Worm (Caenorhabditis elegans): ENCODE data around the gene F10E7.1.

The F10E7.1 gene

ce11 chrII:7148099-7148498, 21.5 kb downstream of the F10E7.1 start, which contains the start of gene T07F8.1:
Gene T07F8.1 (plus strand): TSS chrII:7148399.
- TF ChIP-seq mef-2 (tag; optimal IDR thresholded peaks at IDR 0.05) (no peak), nhr-12 (tag; optimal IDR thresholded peaks at IDR 0.05) (no peak)

DNA sequence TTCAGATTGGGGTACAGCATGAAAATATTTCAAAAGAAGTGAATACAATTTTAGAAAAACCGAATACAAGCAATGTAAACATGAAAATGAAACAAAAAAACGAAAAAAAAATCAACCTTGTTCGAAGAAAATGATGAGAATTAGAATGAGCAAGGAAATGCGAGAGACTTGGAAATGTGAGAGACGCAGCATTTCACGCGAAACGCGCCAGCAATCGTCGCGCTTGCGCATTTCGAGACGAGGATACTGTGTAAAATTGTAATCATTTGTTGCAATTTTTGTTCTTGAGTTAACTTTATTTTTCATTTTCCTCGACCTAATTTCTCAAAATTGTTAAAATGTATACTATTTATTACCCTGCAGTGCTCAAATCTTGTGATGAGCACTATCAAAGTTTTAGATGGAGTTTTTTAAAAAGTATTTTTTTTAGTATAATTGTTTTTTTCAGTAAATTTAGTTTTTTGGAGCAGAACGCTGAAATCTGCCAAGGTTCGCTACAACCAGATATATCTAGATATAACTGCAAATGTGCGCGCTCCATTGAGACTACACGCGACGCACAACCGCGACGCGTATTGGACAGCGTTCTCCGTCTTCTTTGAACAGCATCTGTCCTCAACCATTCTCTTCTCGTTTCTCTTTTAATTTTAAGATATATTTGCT, 25.5 kb downstream of the F10E7.1 start, which contains the start of gene fust-1:
Gene fust-1 (plus strand): TSS at position 613 of the 663 bp plus-strand sequence.
- TF ChIP-seq Y116A8C.19 (tag; optimal IDR thresholded peaks at IDR 0.05; ENCODE audit: borderline replicate concordance), result no peak
- TF ChIP-seq ceh-82 (tag; optimal IDR thresholded peaks at IDR 0.05), result peak; percentile 98 to 99 (median 98)
- no peak for TF ChIP-seq nhr-84 (tag; optimal IDR thresholded peaks at IDR 0.05)
- peak; percentile 94 for TF ChIP-seq fkh-8 (tag; optimal IDR thresholded peaks at IDR 0.05)
- peak; percentile 93 for TF ChIP-seq C04F5.9 (tag; optimal IDR thresholded peaks at IDR 0.05)
- TF ChIP-seq pax-3 (tag; optimal IDR thresholded peaks at IDR 0.05), result peak; percentile 92
- peak; percentile 96 for TF ChIP-seq jun-1 (tag; optimal IDR thresholded peaks at IDR 0.05)
- peak in 1 of 2 experiments; percentile 86 for TF ChIP-seq ztf-11 (tag; optimal IDR thresholded peaks at IDR 0.05)
- TF ChIP-seq fkh-10 (GFP tag; optimal IDR thresholded peaks at IDR 0.05), result peak; percentile 74
- TF ChIP-seq pag-3 (tag; optimal IDR thresholded peaks at IDR 0.05; ENCODE audit: borderline replicate concordance, insufficient read depth), result peak; percentile 75
- TF ChIP-seq C16A3.4 (tag; optimal IDR thresholded peaks at IDR 0.05), result peak; percentile 96
- TF ChIP-seq tbx-2 (tag; optimal IDR thresholded peaks at IDR 0.05), result peak; percentile 97
- peak; percentile 47 for TF ChIP-seq unc-62 (GFP tag; optimal IDR thresholded peaks at IDR 0.05)
- peak; percentile 97 for TF ChIP-seq rnt-1 (tag; optimal IDR thresholded peaks at IDR 0.05)
- peak; percentile 97 for TF ChIP-seq nhr-19 (GFP tag; conservative IDR thresholded peaks at IDR 0.05)
- TF ChIP-seq nhr-20 (tag; optimal IDR thresholded peaks at IDR 0.05), result peak; percentile 98
- TF ChIP-seq swsn-7 (tag; optimal IDR thresholded peaks at IDR 0.05), result peak; percentile 98
- TF ChIP-seq grh-1 (GFP tag; IDR thresholded peaks at IDR 0.05), result peak; percentile 97
- peak; percentile 61 for TF ChIP-seq ceh-90 (tag; optimal IDR thresholded peaks at IDR 0.05)
- no peak for TF ChIP-seq nhr-76 (tag; optimal IDR thresholded peaks at IDR 0.05)
- peak in 1 of 2 experiments; percentile 88 for TF ChIP-seq mdl-1 (tag; optimal IDR thresholded peaks at IDR 0.05)
- TF ChIP-seq blmp-1 (tag; optimal IDR thresholded peaks at IDR 0.05), result peak; percentile 73
- TF ChIP-seq ces-1 (GFP tag; optimal IDR thresholded peaks at IDR 0.05), result no peak
- TF ChIP-seq hlh-4 (tag; optimal IDR thresholded peaks at IDR 0.05), result no peak
- TF ChIP-seq dpl-1 (GFP tag; optimal IDR thresholded peaks at IDR 0.05), result peak; percentile 86 to 91 (median 88)
- TF ChIP-seq nhr-77 (tag; optimal IDR thresholded peaks at IDR 0.05), result peak; percentile 95
- TF ChIP-seq lin-13 (GFP tag; optimal IDR thresholded peaks at IDR 0.05), result peak; percentile 94
- TF ChIP-seq lin-15B (tag; optimal IDR thresholded peaks at IDR 0.05), result peak; percentile 90
- peak; percentile 87 for TF ChIP-seq fos-1 (tag; optimal IDR thresholded peaks at IDR 0.05)
- peak; percentile 95 for TF ChIP-seq irx-1 (tag; optimal IDR thresholded peaks at IDR 0.05)
- peak; percentile 86 for TF ChIP-seq hpl-2 (GFP tag; optimal IDR thresholded peaks at IDR 0.05)
- TF ChIP-seq egl-13 (tag; optimal IDR thresholded peaks at IDR 0.05), result peak; percentile 93
- TF ChIP-seq lin-39 (tag; optimal IDR thresholded peaks at IDR 0.05), result peak; percentile 96
- TF ChIP-seq unc-30 (tag; optimal IDR thresholded peaks at IDR 0.05), result no peak
- TF ChIP-seq aha-1 (tag; optimal IDR thresholded peaks at IDR 0.05), result peak; percentile 84
- no peak for TF ChIP-seq hlh-17 (GFP tag; optimal IDR thresholded peaks at IDR 0.05; ENCODE audit: borderline replicate concordance)
- TF ChIP-seq lin-14 (GFP tag; optimal IDR thresholded peaks at IDR 0.05), result peak; percentile 97
- peak; percentile 70 for TF ChIP-seq efl-3 (GFP tag; optimal IDR thresholded peaks at IDR 0.05)
- peak; percentile 97 for TF ChIP-seq isw-1 (GFP tag; IDR thresholded peaks at IDR 0.05)
- TF ChIP-seq tlp-1 (tag; optimal IDR thresholded peaks at IDR 0.05), result no peak
- TF ChIP-seq aly-2 (tag; optimal IDR thresholded peaks at IDR 0.05), result peak; percentile 94
- TF ChIP-seq alr-1 (tag; optimal IDR thresholded peaks at IDR 0.05; ENCODE audit: borderline replicate concordance), result no peak
- TF ChIP-seq snu-23 (GFP tag; optimal IDR thresholded peaks at IDR 0.05), result peak; percentile 99
- no peak for TF ChIP-seq ets-5 (GFP tag; IDR thresholded peaks at IDR 0.05)
- TF ChIP-seq mep-1 (tag; optimal IDR thresholded peaks at IDR 0.05), result peak; percentile 99
- TF ChIP-seq lir-3 (tag; optimal IDR thresholded peaks at IDR 0.05; ENCODE audit: poor library complexity), result peak; percentile 86
- peak; percentile 93 for TF ChIP-seq ztf-4 (tag; optimal IDR thresholded peaks at IDR 0.05)
- no peak for TF ChIP-seq pqm-1 (tag; optimal IDR thresholded peaks at IDR 0.05)
